3 worm cellular contexts compared by ENCODE assay signal in genomic region chrII:7642016-7642653, ce11.
A peak's percentile ranks its signal among the peaks of the same experiment; 100 is the strongest.
TF ChIP-seq lines count a peak whose summit lies in the region.

No protein-coding gene starts in this region.

TF ChIP-seq in whole organism, L1 larva, 84 proteins besides CTCF, POLR2A, EP300 and RAD21 (continued from another document and continues in another):
- TF ChIP-seq vab-15 (tag; optimal IDR thresholded peaks at IDR 0.05; lab: Kevin White, UChicago) (no peak), ceh-88 (GFP tag; IDR thresholded peaks at IDR 0.05; lab: Robert Waterston, UW) (no peak; the same call in 1 of the 2 replicates), egl-13 (tag; optimal IDR thresholded peaks at IDR 0.05; lab: Kevin White, UChicago) (peak; percentile 78), nhr-20 (tag; optimal IDR thresholded peaks at IDR 0.05; lab: Kevin White, UChicago) (peak; percentile 67), ceh-82 (tag; optimal IDR thresholded peaks at IDR 0.05; lab: Kevin White, UChicago) (peak; percentile 34 to 77 (median 48)), sup-37 (GFP tag; optimal IDR thresholded peaks at IDR 0.05; lab: Kevin White, UChicago) (no peak), unc-98 (GFP tag; IDR thresholded peaks at IDR 0.05; lab: Robert Waterston, UW) (no peak), dsc-1 (tag; optimal IDR thresholded peaks at IDR 0.05; lab: Kevin White, UChicago) (peak; percentile 67), ztf-11 (tag; optimal IDR thresholded peaks at IDR 0.05; lab: Kevin White, UChicago) (peak in 1 of 2 experiments; percentile 36), F16B12.6 (tag; optimal IDR thresholded peaks at IDR 0.05; lab: Kevin White, UChicago) (no peak), lin-15B (tag; optimal IDR thresholded peaks at IDR 0.05; lab: Kevin White, UChicago) (no peak), mep-1 (tag; optimal IDR thresholded peaks at IDR 0.05; lab: Kevin White, UChicago) (peak; percentile 57), pqm-1 (tag; optimal IDR thresholded peaks at IDR 0.05; lab: Kevin White, UChicago) (no peak), snpc-4 (tag; optimal IDR thresholded peaks at IDR 0.05; lab: Kevin White, UChicago) (no peak), tlp-1 (tag; optimal IDR thresholded peaks at IDR 0.05; lab: Kevin White, UChicago) (no peak), fos-1 (tag; optimal IDR thresholded peaks at IDR 0.05; lab: Kevin White, UChicago) (no peak), nhr-84 (tag; optimal IDR thresholded peaks at IDR 0.05; lab: Kevin White, UChicago) (no peak), ets-5 (GFP tag; IDR thresholded peaks at IDR 0.05; lab: Robert Waterston, UW) (no peak), fkh-4 (tag; optimal IDR thresholded peaks at IDR 0.05; lab: Kevin White, UChicago; ENCODE audit: borderline replicate concordance) (peak; percentile 18), dpl-1 (GFP tag; optimal IDR thresholded peaks at IDR 0.05; lab: Kevin White, UChicago) (peak in 1 of 3 experiments; percentile 10), nhr-19 (GFP tag; conservative IDR thresholded peaks at IDR 0.05; lab: Robert Waterston, UW) (peak; percentile 70), C04F5.9 (tag; optimal IDR thresholded peaks at IDR 0.05; lab: Kevin White, UChicago) (no peak), ceh-8 (GFP tag; optimal IDR thresholded peaks at IDR 0.05; lab: Kevin White, UChicago) (peak; percentile 16), jun-1 (tag; optimal IDR thresholded peaks at IDR 0.05; lab: Kevin White, UChicago) (peak; percentile 31), nhr-28 (tag; optimal IDR thresholded peaks at IDR 0.05; lab: Kevin White, UChicago) (no peak), ama-1 (optimal IDR thresholded peaks at IDR 0.05; lab: Kevin White, UChicago) (peak; percentile 38), unc-130 (tag; optimal IDR thresholded peaks at IDR 0.05; lab: Kevin White, UChicago) (peak; percentile 71), lir-3 (tag; optimal IDR thresholded peaks at IDR 0.05; lab: Kevin White, UChicago; ENCODE audit: poor library complexity) (no peak), ztf-4 (tag; optimal IDR thresholded peaks at IDR 0.05; lab: Kevin White, UChicago) (peak; percentile 41), unc-62 (GFP tag; optimal IDR thresholded peaks at IDR 0.05; lab: Kevin White, UChicago) (no peak), unc-30 (tag; optimal IDR thresholded peaks at IDR 0.05; lab: Kevin White, UChicago) (no peak), ceh-90 (tag; optimal IDR thresholded peaks at IDR 0.05; lab: Kevin White, UChicago) (no peak), fkh-8 (tag; optimal IDR thresholded peaks at IDR 0.05; lab: Kevin White, UChicago) (peak; percentile 57), swsn-7 (tag; optimal IDR thresholded peaks at IDR 0.05; lab: Kevin White, UChicago) (peak; percentile 77), nhr-85 (tag; lab: Kevin White, UChicago) (no peak), zag-1 (tag; optimal IDR thresholded peaks at IDR 0.05; lab: Kevin White, UChicago) (peak; percentile 64), mef-2 (tag; optimal IDR thresholded peaks at IDR 0.05; lab: Kevin White, UChicago) (peak; percentile 8), mab-9 (GFP tag; IDR thresholded peaks at IDR 0.05; lab: Robert Waterston, UW) (peak; percentile 52; the same call in 1 of the 2 replicates), lin-13 (GFP tag; optimal IDR thresholded peaks at IDR 0.05; lab: Kevin White, UChicago) (no peak), isw-1 (GFP tag; IDR thresholded peaks at IDR 0.05; lab: Robert Waterston, UW) (peak; percentile 57), xbp-1 (tag; optimal IDR thresholded peaks at IDR 0.05; lab: Kevin White, UChicago) (peak; percentile 61), skn-1 (tag; optimal IDR thresholded peaks at IDR 0.05; lab: Kevin White, UChicago) (no peak), snu-23 (GFP tag; optimal IDR thresholded peaks at IDR 0.05; lab: Kevin White, UChicago) (peak; percentile 80), nhr-76 (tag; optimal IDR thresholded peaks at IDR 0.05; lab: Kevin White, UChicago) (no peak), grh-1 (GFP tag; IDR thresholded peaks at IDR 0.05; lab: Robert Waterston, UW) (no peak)

TF ChIP-seq in whole organism, L4 larva, 104 proteins besides CTCF, POLR2A, EP300 and RAD21 (continued from another document and continues in another):
- no peak for TF ChIP-seq tra-1 (GFP tag; IDR thresholded peaks at IDR 0.05; lab: Robert Waterston, UW)
- TF ChIP-seq dpl-1 (GFP tag; optimal IDR thresholded peaks at IDR 0.05; lab: Kevin White, UChicago) = no peak
- no peak for TF ChIP-seq snpc-4 (tag; optimal IDR thresholded peaks at IDR 0.05; lab: Kevin White, UChicago)
- no peak for TF ChIP-seq lin-15B (tag; optimal IDR thresholded peaks at IDR 0.05; lab: Kevin White, UChicago)
- no peak for TF ChIP-seq daf-8 (GFP tag; IDR thresholded peaks at IDR 0.05; lab: Robert Waterston, UW)
- TF ChIP-seq ZK546.5 (tag; optimal IDR thresholded peaks at IDR 0.05; lab: Kevin White, UChicago) = no peak
- TF ChIP-seq tag-97 (GFP tag; IDR thresholded peaks at IDR 0.05; lab: Robert Waterston, UW) = no peak
- TF ChIP-seq F49E8.2 (tag; optimal IDR thresholded peaks at IDR 0.05; lab: Kevin White, UChicago; ENCODE audit: borderline replicate concordance) = no peak
- TF ChIP-seq ceh-44 (GFP tag; IDR thresholded peaks at IDR 0.05; lab: Robert Waterston, UW) = no peak
- TF ChIP-seq ZK337.2 (GFP tag; IDR thresholded peaks at IDR 0.05; lab: Robert Waterston, UW) = no peak
- peak; percentile 47 to 87 for TF ChIP-seq mdl-1 (tag; optimal IDR thresholded peaks at IDR 0.05; lab: Kevin White, UChicago)
- no peak for TF ChIP-seq Y105C5A.15 (GFP tag; IDR thresholded peaks at IDR 0.05; lab: Robert Waterston, UW)
- no peak for TF ChIP-seq saeg-2 (GFP tag; IDR thresholded peaks at IDR 0.05; lab: Robert Waterston, UW)
- TF ChIP-seq snpc-1.2 (GFP tag; IDR thresholded peaks at IDR 0.05; lab: Robert Waterston, UW) = no peak
- TF ChIP-seq ceh-20 (GFP tag; IDR thresholded peaks at IDR 0.05; lab: Robert Waterston, UW) = peak; percentile 45; the same call in 1 of the 2 replicates
- TF ChIP-seq nhr-10 (tag; optimal IDR thresholded peaks at IDR 0.05; lab: Kevin White, UChicago) = no peak
- no peak for TF ChIP-seq fos-1 (tag; optimal IDR thresholded peaks at IDR 0.05; lab: Kevin White, UChicago)
- TF ChIP-seq dmd-8 (GFP tag; IDR thresholded peaks at IDR 0.05; lab: Robert Waterston, UW) = no peak
- no peak for TF ChIP-seq Y48G9A.11 (GFP tag; IDR thresholded peaks at IDR 0.05; lab: Robert Waterston, UW)
- TF ChIP-seq Y75B8A.6 (GFP tag; IDR thresholded peaks at IDR 0.05; lab: Robert Waterston, UW) = no peak
- peak; percentile 63 to 74 for TF ChIP-seq lsy-2 (tag; optimal IDR thresholded peaks at IDR 0.05; lab: Kevin White, UChicago)
- TF ChIP-seq unc-39 (tag; optimal IDR thresholded peaks at IDR 0.05; lab: Kevin White, UChicago) = no peak
- no peak for TF ChIP-seq daf-12 (tag; optimal IDR thresholded peaks at IDR 0.05; lab: Kevin White, UChicago)
- TF ChIP-seq F37D6.2 (tag; optimal IDR thresholded peaks at IDR 0.05; lab: Kevin White, UChicago) = peak; percentile 51
- no peak for TF ChIP-seq T26A8.4 (GFP tag; IDR thresholded peaks at IDR 0.05; lab: Robert Waterston, UW)
- TF ChIP-seq R02D3.7 (tag; optimal IDR thresholded peaks at IDR 0.05; lab: Kevin White, UChicago) = no peak
- no peak for TF ChIP-seq duxl-1 (tag; optimal IDR thresholded peaks at IDR 0.05; lab: Kevin White, UChicago; ENCODE audit: poor library complexity)
- no peak for TF ChIP-seq jun-1 (tag; optimal IDR thresholded peaks at IDR 0.05; lab: Kevin White, UChicago)
- TF ChIP-seq nhr-237 (tag; optimal IDR thresholded peaks at IDR 0.05; lab: Kevin White, UChicago) = no peak
- TF ChIP-seq pqm-1 (tag; optimal IDR thresholded peaks at IDR 0.05; lab: Kevin White, UChicago) = no peak
- TF ChIP-seq Y5F2A.4 (GFP tag; optimal IDR thresholded peaks at IDR 0.05; lab: Kevin White, UChicago) = no peak
- no peak for TF ChIP-seq ztf-11 (tag; optimal IDR thresholded peaks at IDR 0.05; lab: Kevin White, UChicago)
- peak; percentile 25 for TF ChIP-seq mes-2 (tag; optimal IDR thresholded peaks at IDR 0.05; lab: Kevin White, UChicago; ENCODE audit: poor library complexity, severe bottlenecking)
- TF ChIP-seq ceh-28 (tag; optimal IDR thresholded peaks at IDR 0.05; lab: Kevin White, UChicago) = no peak
- TF ChIP-seq D1046.2 (GFP tag; IDR thresholded peaks at IDR 0.05; lab: Robert Waterston, UW) = no peak
- no peak for TF ChIP-seq ceh-62 (tag; optimal IDR thresholded peaks at IDR 0.05; lab: Kevin White, UChicago)
- TF ChIP-seq F26F4.8 (GFP tag; conservative IDR thresholded peaks at IDR 0.05; lab: Robert Waterston, UW) = no peak
- TF ChIP-seq aly-2 (tag; optimal IDR thresholded peaks at IDR 0.05; lab: Kevin White, UChicago) = no peak
- TF ChIP-seq ama-1 (optimal IDR thresholded peaks at IDR 0.05; lab: Kevin White, UChicago) = no peak
- TF ChIP-seq egl-43 (GFP tag; IDR thresholded peaks at IDR 0.05; lab: Robert Waterston, UW) = peak; percentile 79
- TF ChIP-seq nhr-102 (tag; optimal IDR thresholded peaks at IDR 0.05; lab: Kevin White, UChicago) = no peak
- no peak for TF ChIP-seq F44E2.7 (GFP tag; IDR thresholded peaks at IDR 0.05; lab: Robert Waterston, UW)
- no peak for TF ChIP-seq lim-7 (GFP tag; IDR thresholded peaks at IDR 0.05; lab: Robert Waterston, UW)
- no peak for TF ChIP-seq lin-13 (GFP tag; optimal IDR thresholded peaks at IDR 0.05; lab: Kevin White, UChicago)
- TF ChIP-seq zfp-2 (tag; optimal IDR thresholded peaks at IDR 0.05; lab: Kevin White, UChicago) = no peak
- no peak for TF ChIP-seq nhr-77 (tag; optimal IDR thresholded peaks at IDR 0.05; lab: Kevin White, UChicago)
- no peak for TF ChIP-seq lin-1 (GFP tag; IDR thresholded peaks at IDR 0.05; lab: Robert Waterston, UW)
- peak in 1 of 2 experiments; percentile 67 for TF ChIP-seq hif-1 (tag; optimal IDR thresholded peaks at IDR 0.05; lab: Kevin White, UChicago)
- TF ChIP-seq pha-4 (GFP tag; IDR thresholded peaks at IDR 0.05; lab: Robert Waterston, UW) = no peak
- no peak for TF ChIP-seq pha-4 (tag; optimal IDR thresholded peaks at IDR 0.05; lab: Kevin White, UChicago)

TF ChIP-seq in whole organism, late embryonic, 69 proteins besides CTCF, POLR2A, EP300 and RAD21 (continued from another document):
- TF ChIP-seq ceh-45 (GFP tag; IDR thresholded peaks at IDR 0.05; lab: Robert Waterston, UW) (no peak), F13H6.1 (tag; optimal IDR thresholded peaks at IDR 0.05; lab: Kevin White, UChicago) (peak; percentile 61), lin-11 (tag; optimal IDR thresholded peaks at IDR 0.05; lab: Kevin White, UChicago) (no peak), hlh-8 (tag; optimal IDR thresholded peaks at IDR 0.05; lab: Kevin White, UChicago) (peak; percentile 39), pag-3 (tag; optimal IDR thresholded peaks at IDR 0.05; lab: Kevin White, UChicago; ENCODE audit: borderline replicate concordance) (no peak), ceh-30 (tag; optimal IDR thresholded peaks at IDR 0.05; lab: Kevin White, UChicago) (no peak), unc-86 (tag; optimal IDR thresholded peaks at IDR 0.05; lab: Kevin White, UChicago) (no peak), fkh-6 (tag; optimal IDR thresholded peaks at IDR 0.05; lab: Kevin White, UChicago) (no peak), unc-42 (tag; optimal IDR thresholded peaks at IDR 0.05; lab: Kevin White, UChicago) (peak; percentile 79), zip-5 (tag; optimal IDR thresholded peaks at IDR 0.05; lab: Kevin White, UChicago) (no peak), tbx-7 (tag; optimal IDR thresholded peaks at IDR 0.05; lab: Kevin White, UChicago) (no peak), lim-6 (tag; optimal IDR thresholded peaks at IDR 0.05; lab: Kevin White, UChicago) (no peak), ceh-31 (tag; optimal IDR thresholded peaks at IDR 0.05; lab: Kevin White, UChicago) (peak; percentile 68), ceh-19 (GFP tag; optimal IDR thresholded peaks at IDR 0.05; lab: Kevin White, UChicago) (peak; percentile 10), dve-1 (tag; optimal IDR thresholded peaks at IDR 0.05; lab: Kevin White, UChicago) (no peak), ttx-3 (tag; optimal IDR thresholded peaks at IDR 0.05; lab: Kevin White, UChicago) (no peak), ceh-9 (tag; optimal IDR thresholded peaks at IDR 0.05; lab: Kevin White, UChicago) (no peak), ceh-2 (tag; optimal IDR thresholded peaks at IDR 0.05; lab: Kevin White, UChicago) (no peak), nhr-11 (tag; optimal IDR thresholded peaks at IDR 0.05; lab: Kevin White, UChicago) (no peak), ceh-24 (tag; optimal IDR thresholded peaks at IDR 0.05; lab: Kevin White, UChicago) (no peak), nhr-232 (tag; optimal IDR thresholded peaks at IDR 0.05; lab: Kevin White, UChicago) (no peak), ceh-48 (tag; optimal IDR thresholded peaks at IDR 0.05; lab: Kevin White, UChicago) (no peak), ets-4 (tag; optimal IDR thresholded peaks at IDR 0.05; lab: Kevin White, UChicago) (no peak), nfya-1 (tag; optimal IDR thresholded peaks at IDR 0.05; lab: Kevin White, UChicago) (peak; percentile 67), syd-9 (tag; optimal IDR thresholded peaks at IDR 0.05; lab: Kevin White, UChicago) (no peak), pax-1 (tag; optimal IDR thresholded peaks at IDR 0.05; lab: Kevin White, UChicago) (no peak), C38D4.7 (GFP tag; optimal IDR thresholded peaks at IDR 0.05; lab: Kevin White, UChicago) (no peak), tbx-2 (tag; optimal IDR thresholded peaks at IDR 0.05; lab: Kevin White, UChicago) (peak; percentile 57)
